Worm (Caenorhabditis elegans) whole organism, L4 larva: ENCODE data around the gene cutl-12.

Source experiments
- ceh-28 ChIP-seq: fragments of 150-350 bp; optimal IDR thresholded peaks from 2 replicates; lab custom pipeline; 2014; ENCODE audit warnings: missing biosample characterization, missing genetic modification reagents, missing genetic modification characterization
- ceh-32 ChIP-seq: sonication (generic microtip); optimal IDR thresholded peaks from 2 replicates; lab custom pipeline; 2016; ENCODE audit warnings: mild to moderate bottlenecking, missing genetic modification characterization, missing compliant biosample characterization; ENCODE audit not compliant: poor library complexity
- daf-12 ChIP-seq: fragments of 150-350 bp; optimal IDR thresholded peaks from 2 replicates; lab custom pipeline; 2014; ENCODE audit warnings: missing biosample characterization, missing genetic modification reagents, missing genetic modification characterization
- nhr-237 ChIP-seq: sonication (generic microtip); optimal IDR thresholded peaks from 2 replicates; lab custom pipeline; 2017; ENCODE audit warnings: missing biosample characterization, missing genetic modification characterization

- TF ChIP-seq ceh-28 (tag; lab: Kevin White, UChicago) (no peak), daf-12 (no peak), nhr-237 (tag; lab: Kevin White, UChicago) (no peak), ceh-32 (tag; lab: Kevin White, UChicago) (no peak)
These were observed 6.4 kb downstream of the cutl-12 start for ce11 chrII:8627907-8628306.
